Fruit fly (Drosophila melanogaster) whole organism, adult: Measurements from ENCODE around the gene CG14689.

Experiments used
- CG11617 ChIP-seq: fragments of 200-800 bp; sonication (Bioruptor generic); optimal IDR thresholded peaks from 2 replicates; lab custom pipeline; 2017; ENCODE audit warnings: mild to moderate bottlenecking, missing biosample characterization, missing genetic modification reagents, missing genetic modification characterization
- CG12768 ChIP-seq: fragments of 200-800 bp; sonication (Bioruptor generic); optimal IDR thresholded peaks from 2 replicates; lab custom pipeline; 2017; ENCODE audit warnings: missing biosample characterization, missing genetic modification characterization, mild to moderate bottlenecking, moderate library complexity, missing genetic modification reagents
- CG14711 ChIP-seq: fragments of 200-800 bp; sonication (Bioruptor generic); optimal IDR thresholded peaks from 2 replicates; lab custom pipeline; 2018; ENCODE audit warnings: missing biosample characterization, mild to moderate bottlenecking, missing genetic modification characterization, moderate library complexity
- CG1620 ChIP-seq: fragments of 200-800 bp; sonication (Bioruptor generic); optimal IDR thresholded peaks from 2 replicates; lab custom pipeline; 2016; ENCODE audit warnings: missing biosample characterization, missing genetic modification characterization
- CG33017 ChIP-seq: fragments of 200-800 bp; sonication (Bioruptor generic); optimal IDR thresholded peaks from 2 replicates; lab custom pipeline; 2018; ENCODE audit warnings: missing biosample characterization, mild to moderate bottlenecking, missing genetic modification characterization, moderate library complexity
- CG5204 ChIP-seq: fragments of 200-800 bp; sonication (Bioruptor generic); optimal IDR thresholded peaks from 2 replicates; lab custom pipeline; 2016; ENCODE audit warnings: missing biosample characterization, missing genetic modification characterization
- CG7045 ChIP-seq: fragments of 200-800 bp; sonication (Bioruptor generic); optimal IDR thresholded peaks from 2 replicates; lab custom pipeline; 2017; ENCODE audit warnings: missing biosample characterization, mild to moderate bottlenecking, missing genetic modification characterization
- CG7101 ChIP-seq: fragments of 200-800 bp; sonication (Bioruptor generic); optimal IDR thresholded peaks from 2 replicates; lab custom pipeline; 2018; ENCODE audit warnings: missing biosample characterization, mild to moderate bottlenecking, missing genetic modification characterization, moderate library complexity
- Clk ChIP-seq: fragments of 200-800 bp; sonication (Bioruptor generic); optimal IDR thresholded peaks from 2 replicates; lab custom pipeline; 2017; ENCODE audit warnings: missing biosample characterization, missing genetic modification characterization
- Crg-1 ChIP-seq: fragments of 200-800 bp; sonication (Bioruptor generic); optimal IDR thresholded peaks from 2 replicates; lab custom pipeline; 2016; ENCODE audit warnings: missing biosample characterization, missing genetic modification characterization
- Hr96 ChIP-seq: fragments of 200-800 bp; sonication (Bioruptor generic); optimal IDR thresholded peaks from 2 replicates; lab custom pipeline; 2016; ENCODE audit warnings: missing biosample characterization, missing genetic modification characterization
- Mnt ChIP-seq: fragments of 200-800 bp; sonication (Bioruptor generic); optimal IDR thresholded peaks from 2 replicates; lab custom pipeline; 2016; ENCODE audit warnings: missing biosample characterization, mild to moderate bottlenecking, missing genetic modification characterization
- bab1 ChIP-seq: fragments of 200-800 bp; sonication (Bioruptor generic); optimal IDR thresholded peaks from 3 replicates; lab custom pipeline; 2019; ENCODE audit warnings: missing biosample characterization, mild to moderate bottlenecking, missing genetic modification characterization, moderate library complexity
- cic ChIP-seq: fragments of 200-800 bp; sonication (Bioruptor generic); optimal IDR thresholded peaks from 2 replicates; lab custom pipeline; 2017; ENCODE audit warnings: missing biosample characterization, mild to moderate bottlenecking, missing genetic modification characterization, moderate library complexity
- cnc ChIP-seq, 2 experiments: fragments of >200 bp; optimal IDR thresholded peaks; 2 replicates each; lab custom pipeline; 2017
- kay ChIP-seq: fragments of 200-800 bp; sonication (Bioruptor generic); peaks from one replicate; lab custom pipeline; 2016; ENCODE audit warnings: missing biosample characterization, missing genetic modification characterization, borderline replicate concordance
- ovo ChIP-seq: fragments of 200-800 bp; sonication (Bioruptor generic); optimal IDR thresholded peaks from 2 replicates; lab custom pipeline; 2016; ENCODE audit warnings: missing biosample characterization, missing genetic modification characterization
- pad ChIP-seq: fragments of 200-800 bp; sonication (Bioruptor generic); optimal IDR thresholded peaks from 3 replicates; lab custom pipeline; 2017; ENCODE audit warnings: missing biosample characterization, missing genetic modification characterization, mild to moderate bottlenecking, moderate library complexity, missing genetic modification reagents
- tj ChIP-seq: fragments of 200-800 bp; sonication (Bioruptor generic); optimal IDR thresholded peaks from 3 replicates; lab custom pipeline; 2017; ENCODE audit warnings: missing biosample characterization, mild to moderate bottlenecking, missing genetic modification characterization, moderate library complexity
- toe ChIP-seq: fragments of 200-800 bp; sonication (Bioruptor generic); optimal IDR thresholded peaks from 2 replicates; lab custom pipeline; 2016; ENCODE audit warnings: missing biosample characterization, missing genetic modification characterization

The CG14689 gene

DNA sequence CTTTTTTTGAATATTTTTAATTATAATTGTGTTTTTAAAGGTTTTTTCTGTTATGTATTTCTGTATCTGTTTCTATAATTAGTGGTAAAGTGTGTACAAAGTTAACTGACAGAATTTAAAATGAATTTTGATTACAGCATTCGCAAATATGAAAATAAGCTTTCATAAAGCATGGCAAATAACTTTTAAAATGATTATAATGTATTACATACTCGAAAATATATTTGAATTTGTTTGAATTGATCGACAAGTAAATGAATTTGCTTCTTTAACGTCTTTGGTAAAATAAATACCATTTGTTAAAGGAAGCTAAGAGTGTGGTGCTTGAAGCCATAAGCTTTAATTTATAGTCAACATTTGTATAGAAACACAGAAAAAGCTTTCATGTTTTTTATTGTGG lies at the start of gene CG14689:
CG14689 (minus strand) TSS at position 101 of the 400 bp plus-strand sequence.
- TF ChIP-seq cnc (optimal IDR thresholded peaks at IDR 0.05; lab: Kevin White, UChicago) (no peak), kay (GFP tag; lab: Kevin White, UChicago) (no peak), CG33017 (tag; lab: Kevin White, UChicago) (no peak), bab1 (GFP tag; lab: Kevin White, UChicago) (no peak)

DNA sequence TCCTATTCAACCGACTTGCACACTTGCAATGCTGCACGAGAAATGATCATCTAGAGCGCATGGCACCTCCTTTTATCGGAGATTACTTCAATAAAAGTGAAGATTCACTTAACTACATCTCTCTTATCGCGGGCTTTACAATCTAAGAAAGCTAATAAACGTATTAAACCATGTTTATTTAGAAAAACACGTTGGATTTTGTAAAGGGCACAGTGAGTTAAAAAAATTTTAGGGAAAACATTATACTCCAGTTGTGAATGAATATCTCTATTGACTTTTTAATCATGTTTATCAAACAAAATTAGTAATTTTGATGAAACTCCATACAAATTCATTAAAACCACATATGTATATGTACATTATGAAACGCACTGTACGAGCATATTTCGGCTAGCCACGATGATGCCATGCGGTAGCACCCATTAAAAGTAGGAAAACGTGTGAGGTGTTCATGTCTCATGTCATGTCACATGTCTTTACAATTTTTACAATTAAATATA lies 48.4 kb upstream of the CG14689 start, which contains the start of gene CG31272:
CG31272 (minus strand) TSS at position 51 of the 500 bp plus-strand sequence.
- TF ChIP-seq toe (GFP tag; lab: Kevin White, UChicago) (no peak), CG7045 (GFP tag; lab: Kevin White, UChicago) (peak; percentile 30), cic (GFP tag; lab: Kevin White, UChicago) (peak; percentile 70), CG5204 (GFP tag; lab: Kevin White, UChicago) (peak; percentile 15)

DNA sequence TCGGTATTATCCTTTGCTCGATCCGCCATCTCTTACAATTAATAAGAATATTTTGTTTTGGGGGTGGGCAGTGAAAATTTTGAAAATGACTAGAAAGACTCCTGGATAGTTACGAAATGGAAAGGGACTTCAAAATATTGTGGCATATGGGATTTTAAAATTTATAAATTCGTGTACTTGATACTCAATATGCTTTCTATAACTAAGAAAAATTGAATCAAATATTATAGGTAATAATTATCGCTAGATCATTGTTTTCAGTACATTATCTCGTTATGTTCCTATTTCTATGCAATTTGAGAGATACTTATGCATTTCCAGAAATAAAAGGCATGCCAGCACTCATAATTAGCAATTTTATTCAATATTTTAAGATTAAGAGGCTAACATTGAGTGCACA lies 44.5 kb upstream of the CG14689 start, which contains the start of gene CG14691:
CG14691 (minus strand) TSS at position 101 of the 400 bp plus-strand sequence.
- TF ChIP-seq CG7045 (GFP tag; lab: Kevin White, UChicago) (no peak), Hr96 (no peak), CG33017 (tag; lab: Kevin White, UChicago) (no peak)

DNA sequence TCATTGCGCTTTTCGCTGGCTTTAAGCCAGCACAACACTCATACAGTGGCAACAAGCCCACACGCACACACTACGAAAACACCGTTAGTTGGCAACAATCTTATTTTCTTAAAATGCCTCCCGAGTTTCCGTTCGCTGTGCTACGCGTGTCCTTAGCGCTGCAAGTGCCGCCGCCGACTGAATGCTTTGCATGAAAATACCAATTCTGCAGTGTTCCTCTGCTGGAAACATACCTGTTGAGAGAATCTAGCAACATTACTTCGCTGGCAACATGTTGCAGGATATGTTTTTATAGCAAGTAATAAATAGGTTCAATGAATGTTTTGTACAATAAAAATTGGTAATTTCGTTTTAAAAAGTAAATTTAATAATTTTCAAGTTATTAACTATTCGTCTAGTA lies 40.0 kb upstream of the CG14689 start, which contains the start of gene TkR86C:
TkR86C (minus strand) TSS at position 168 of the 400 bp plus-strand sequence.
- no peak for TF ChIP-seq ovo (GFP tag; lab: Kevin White, UChicago)
- TF ChIP-seq cnc (optimal IDR thresholded peaks at IDR 0.05; lab: Kevin White, UChicago) = no peak
- no peak for TF ChIP-seq Hr96
- TF ChIP-seq pad (GFP tag; lab: Kevin White, UChicago) = no peak

DNA sequence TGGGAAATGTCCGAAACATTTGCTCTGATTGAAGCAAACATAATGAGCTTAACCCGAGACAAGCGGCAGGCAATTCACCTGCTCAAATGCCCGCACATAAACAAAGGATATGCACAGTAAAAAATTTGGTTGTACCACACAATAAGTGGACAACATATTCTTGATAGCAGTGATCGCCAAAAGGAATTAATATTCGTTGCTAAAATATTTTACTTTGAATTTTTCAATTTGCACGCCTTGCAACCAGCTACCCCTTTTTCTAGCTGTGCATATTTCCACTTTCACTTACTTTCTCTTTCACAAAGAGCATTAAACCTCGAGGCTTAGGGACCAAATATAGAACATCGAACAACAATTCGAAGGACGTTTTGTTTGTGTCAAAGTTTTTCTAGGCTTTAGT lies 36.6 kb upstream of the CG14689 start:
- TF ChIP-seq Hr96 (no peak), cnc (optimal IDR thresholded peaks at IDR 0.05; lab: Kevin White, UChicago) (no peak), pad (GFP tag; lab: Kevin White, UChicago) (no peak), CG11617 (GFP tag; lab: Kevin White, UChicago) (no peak), Crg-1 (GFP tag; lab: Kevin White, UChicago) (no peak), CG14711 (tag; lab: Kevin White, UChicago) (no peak), tj (no peak), kay (GFP tag; lab: Kevin White, UChicago) (no peak), Mnt (GFP tag; lab: Kevin White, UChicago) (no peak), CG12768 (GFP tag; lab: Kevin White, UChicago) (no peak), CG5204 (GFP tag; lab: Kevin White, UChicago) (no peak), bab1 (GFP tag; lab: Kevin White, UChicago) (no peak), toe (GFP tag; lab: Kevin White, UChicago) (no peak), CG7045 (GFP tag; lab: Kevin White, UChicago) (no peak), CG1620 (GFP tag; lab: Kevin White, UChicago) (no peak), cic (GFP tag; lab: Kevin White, UChicago) (no peak)

DNA sequence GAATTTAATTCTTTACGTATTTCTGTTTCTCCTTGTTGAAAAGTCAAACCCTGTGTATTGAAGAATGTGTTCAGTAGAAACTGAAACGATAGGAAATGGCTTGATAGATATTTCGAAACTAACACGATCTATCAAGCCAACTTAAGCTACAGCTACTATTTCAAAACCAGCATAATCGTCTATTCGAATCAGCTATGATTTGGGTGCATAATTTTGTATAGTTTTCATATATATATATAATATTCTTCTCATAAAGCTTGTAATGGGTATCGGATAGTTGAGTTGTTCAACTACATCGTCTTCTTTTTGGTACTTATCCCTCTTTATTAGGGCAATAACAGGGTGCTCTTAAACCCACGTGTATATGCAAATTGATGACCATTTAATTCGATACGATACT lies 24.8 kb upstream of the CG14689 start, which contains the start of gene tomboy20:
tomboy20 (minus strand) TSS at position 101 of the 400 bp plus-strand sequence.
- TF ChIP-seq cnc (optimal IDR thresholded peaks at IDR 0.05; lab: Kevin White, UChicago) (no peak), CG14711 (tag; lab: Kevin White, UChicago) (no peak), Hr96 (no peak), CG33017 (tag; lab: Kevin White, UChicago) (no peak), CG12768 (GFP tag; lab: Kevin White, UChicago) (no peak), bab1 (GFP tag; lab: Kevin White, UChicago) (no peak), tj (no peak), toe (GFP tag; lab: Kevin White, UChicago) (no peak), kay (GFP tag; lab: Kevin White, UChicago) (no peak), Mnt (GFP tag; lab: Kevin White, UChicago) (no peak), cic (GFP tag; lab: Kevin White, UChicago) (no peak), CG7101 (no peak), CG7045 (GFP tag; lab: Kevin White, UChicago) (no peak), ovo (GFP tag; lab: Kevin White, UChicago) (no peak), CG1620 (GFP tag; lab: Kevin White, UChicago) (no peak), pad (GFP tag; lab: Kevin White, UChicago) (no peak), CG5204 (GFP tag; lab: Kevin White, UChicago) (no peak), Crg-1 (GFP tag; lab: Kevin White, UChicago) (no peak)

DNA sequence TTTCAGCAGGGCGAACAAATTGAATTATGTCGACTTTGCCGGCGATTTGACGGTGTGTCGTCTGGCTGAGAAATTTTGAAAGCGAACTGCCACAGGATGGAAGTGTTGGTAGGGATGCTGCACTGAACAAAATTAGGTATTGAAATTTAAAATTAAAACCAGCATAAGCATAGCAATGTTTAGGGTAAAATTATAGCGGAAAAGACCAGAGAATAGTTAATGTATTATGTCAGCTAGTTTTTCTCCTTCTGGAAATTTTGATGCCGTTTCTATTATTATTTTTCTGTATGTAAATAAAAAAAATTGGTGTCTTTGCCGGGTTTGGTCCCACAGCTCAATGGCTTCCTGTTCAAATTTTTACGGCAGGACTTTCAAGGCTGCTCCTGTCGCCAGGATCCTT lies 15.7 kb upstream of the CG14689 start:
- no peak for TF ChIP-seq CG33017 (tag; lab: Kevin White, UChicago)
- TF ChIP-seq Clk (GFP tag; lab: Kevin White, UChicago) = no peak
- TF ChIP-seq CG12768 (GFP tag; lab: Kevin White, UChicago) = no peak
- TF ChIP-seq toe (GFP tag; lab: Kevin White, UChicago) = no peak
- no peak for TF ChIP-seq CG11617 (GFP tag; lab: Kevin White, UChicago)
- TF ChIP-seq CG7045 (GFP tag; lab: Kevin White, UChicago) = no peak
- TF ChIP-seq Crg-1 (GFP tag; lab: Kevin White, UChicago) = no peak
- no peak for TF ChIP-seq bab1 (GFP tag; lab: Kevin White, UChicago)
- no peak for TF ChIP-seq kay (GFP tag; lab: Kevin White, UChicago)
- TF ChIP-seq cic (GFP tag; lab: Kevin White, UChicago) = no peak
- TF ChIP-seq CG5204 (GFP tag; lab: Kevin White, UChicago) = no peak
- TF ChIP-seq pad (GFP tag; lab: Kevin White, UChicago) = no peak
- no peak for TF ChIP-seq tj
- TF ChIP-seq cnc (optimal IDR thresholded peaks at IDR 0.05; lab: Kevin White, UChicago) = no peak
- no peak for TF ChIP-seq CG1620 (GFP tag; lab: Kevin White, UChicago)
- no peak for TF ChIP-seq ovo (GFP tag; lab: Kevin White, UChicago)
- no peak for TF ChIP-seq CG7101
- TF ChIP-seq CG14711 (tag; lab: Kevin White, UChicago) = no peak
